Fruit fly (Drosophila melanogaster) whole organism, embryonic: ENCODE measurements around the gene Fer3HCH.
A peak's percentile ranks its signal among the peaks of the same experiment; 100 is the strongest.

ENCODE experiments used
- CG10565 ChIP-seq: fragments of 200-800 bp; sonication (Bioruptor generic); optimal IDR thresholded peaks from 3 replicates; lab custom pipeline; 2016; ENCODE audit warnings: missing biosample characterization, mild to moderate bottlenecking, missing genetic modification characterization
- CG11093 ChIP-seq: fragments of 200-800 bp; sonication (Bioruptor generic); IDR thresholded peaks from 3 replicates; pipeline ENCODE4 v1.3.6; 2022; ENCODE audit warnings: missing biosample characterization, missing genetic modification characterization
- CG11456 ChIP-seq: fragments of 200-800 bp; sonication (Bioruptor generic); IDR thresholded peaks from 3 replicates; pipeline ENCODE4 v1.3.6; 2022; ENCODE audit warnings: missing biosample characterization, missing genetic modification characterization
- CG12659 ChIP-seq: fragments of 200-800 bp; sonication (Bioruptor generic); optimal IDR thresholded peaks from 3 replicates; lab custom pipeline; 2017; ENCODE audit warnings: mild to moderate bottlenecking, missing biosample characterization, missing genetic modification reagents, missing genetic modification characterization
- CG12769 ChIP-seq: fragments of 200-800 bp; sonication (Bioruptor generic); optimal IDR thresholded peaks from 2 replicates; lab custom pipeline; 2019; ENCODE audit warnings: missing biosample characterization, mild to moderate bottlenecking, missing genetic modification characterization, moderate library complexity
- CG12942 ChIP-seq: fragments of 200-800 bp; sonication (Bioruptor generic); optimal IDR thresholded peaks from 3 replicates; lab custom pipeline; 2016; ENCODE audit warnings: missing biosample characterization, missing genetic modification characterization
- CG13287 ChIP-seq: fragments of 200-800 bp; sonication (Bioruptor generic); IDR thresholded peaks from 2 replicates; pipeline ENCODE4 v1.3.6; 2022; ENCODE audit warnings: missing biosample characterization, missing genetic modification characterization; ENCODE audit not compliant: partially characterized antibody
- CG15601 ChIP-seq: fragments of 200-800 bp; sonication (Bioruptor generic); optimal IDR thresholded peaks from 3 replicates; lab custom pipeline; 2019; ENCODE audit warnings: missing biosample characterization, mild to moderate bottlenecking, missing genetic modification characterization, moderate library complexity
- CG2712 ChIP-seq: fragments of 200-800 bp; optimal IDR thresholded peaks from 3 replicates; lab custom pipeline; 2019; ENCODE audit warnings: missing biosample characterization, mild to moderate bottlenecking, missing genetic modification characterization, moderate library complexity
- CG2889 ChIP-seq: fragments of 200-800 bp; sonication (Bioruptor generic); IDR thresholded peaks from 3 replicates; pipeline ENCODE4 v1.3.6; 2022; ENCODE audit warnings: missing biosample characterization, missing genetic modification characterization
- CG30020 ChIP-seq: fragments of 200-800 bp; optimal IDR thresholded peaks from 2 replicates; lab custom pipeline; 2019; ENCODE audit warnings: missing biosample characterization, mild to moderate bottlenecking, missing genetic modification characterization, moderate library complexity
- CG3065 ChIP-seq: fragments of 200-800 bp; sonication (Bioruptor generic); optimal IDR thresholded peaks from 2 replicates; lab custom pipeline; 2016; ENCODE audit warnings: missing biosample characterization, missing genetic modification characterization
- CG32532 ChIP-seq: fragments of 200-800 bp; sonication (Bioruptor generic); IDR thresholded peaks from 2 replicates; pipeline ENCODE4 v1.3.6; 2022; ENCODE audit warnings: missing biosample characterization, missing genetic modification characterization
- CG3838 ChIP-seq: fragments of 200-800 bp; sonication (Bioruptor generic); optimal IDR thresholded peaks from 3 replicates; lab custom pipeline; 2016; ENCODE audit warnings: missing biosample characterization, missing genetic modification characterization
- CG4820 ChIP-seq: fragments of 200-800 bp; sonication (Bioruptor generic); optimal IDR thresholded peaks from 3 replicates; lab custom pipeline; 2016; ENCODE audit warnings: missing biosample characterization, missing genetic modification characterization
- CG6791 ChIP-seq: fragments of 200-800 bp; sonication (Bioruptor generic); IDR thresholded peaks from 3 replicates; pipeline ENCODE4 v1.3.6; 2022; ENCODE audit warnings: missing biosample characterization, missing genetic modification characterization; ENCODE audit not compliant: partially characterized antibody
- CG7372 ChIP-seq: fragments of 200-800 bp; sonication (Bioruptor generic); IDR thresholded peaks from 2 replicates; pipeline ENCODE4 v1.3.6; 2022; ENCODE audit warnings: missing biosample characterization, missing genetic modification characterization
- CG8388 ChIP-seq: fragments of 200-800 bp; sonication (Bioruptor generic); optimal IDR thresholded peaks from 2 replicates; lab custom pipeline; 2019; ENCODE audit warnings: missing biosample characterization, mild to moderate bottlenecking, missing genetic modification characterization, moderate library complexity
- Chrac-16 ChIP-seq: fragments of 200-800 bp; sonication (Bioruptor generic); optimal IDR thresholded peaks from 3 replicates; lab custom pipeline; 2016; ENCODE audit warnings: missing biosample characterization, missing genetic modification characterization
- CkIIα-i1 ChIP-seq: fragments of 200-800 bp; sonication (Bioruptor generic); IDR thresholded peaks from 2 replicates; pipeline ENCODE4 v1.3.6; 2022; ENCODE audit warnings: missing biosample characterization, missing genetic modification characterization
- Dbx ChIP-seq: fragments of 200-800 bp; sonication (Bioruptor generic); IDR thresholded peaks from 3 replicates; pipeline ENCODE4 v1.3.6; 2022; ENCODE audit warnings: missing biosample characterization, missing genetic modification characterization
- E2f1 ChIP-seq: fragments of 200-800 bp; sonication (Bioruptor generic); IDR thresholded peaks from 2 replicates; pipeline ENCODE4 v1.3.6; 2022; ENCODE audit warnings: missing biosample characterization, missing genetic modification characterization
- HmgZ ChIP-seq: fragments of 200-800 bp; sonication (Bioruptor generic); optimal IDR thresholded peaks from 2 replicates; lab custom pipeline; 2018; ENCODE audit warnings: missing biosample characterization, mild to moderate bottlenecking, missing genetic modification characterization
- MTF-1 ChIP-seq: fragments of 200-800 bp; sonication (Bioruptor generic); optimal IDR thresholded peaks from 2 replicates; lab custom pipeline; 2018; ENCODE audit warnings: missing biosample characterization, mild to moderate bottlenecking, missing genetic modification characterization, borderline replicate concordance
- Med ChIP-seq: fragments of 200-800 bp; sonication (Bioruptor generic); peaks from one replicate; lab custom pipeline; 2016; ENCODE audit warnings: missing biosample characterization, missing genetic modification characterization, mild to moderate bottlenecking, inconsistent platforms, moderate library complexity
- Sry-δ ChIP-seq: fragments of 200-800 bp; sonication (Bioruptor generic); optimal IDR thresholded peaks from 2 replicates; lab custom pipeline; 2016; ENCODE audit warnings: missing biosample characterization, missing genetic modification characterization
- TFAM ChIP-seq: fragments of 200-800 bp; sonication (Bioruptor generic); optimal IDR thresholded peaks from 2 replicates; lab custom pipeline; 2017; ENCODE audit warnings: missing biosample characterization, missing genetic modification characterization, inconsistent platforms
- az2 ChIP-seq: fragments of 200-800 bp; sonication (Bioruptor generic); optimal IDR thresholded peaks from 3 replicates; lab custom pipeline; 2016; ENCODE audit warnings: missing biosample characterization, missing genetic modification characterization
- br ChIP-seq: fragments of >200 bp; optimal IDR thresholded peaks from 2 replicates; lab custom pipeline; 2017
- btn ChIP-seq: fragments of 200-800 bp; sonication (Bioruptor generic); optimal IDR thresholded peaks from 2 replicates; lab custom pipeline; 2016; ENCODE audit warnings: missing biosample characterization, missing genetic modification characterization
- cg ChIP-seq: fragments of 200-800 bp; sonication (Bioruptor generic); optimal IDR thresholded peaks from 3 replicates; lab custom pipeline; 2019; ENCODE audit warnings: missing biosample characterization, mild to moderate bottlenecking, missing genetic modification characterization, moderate library complexity
- dpn ChIP-seq, 2 experiments: fragments of 200-800 bp; sonication (Bioruptor generic); optimal IDR thresholded peaks; 3 replicates each; lab custom pipeline; 2016; ENCODE audit warnings: missing biosample characterization in 2 of 2, missing genetic modification characterization in 2 of 2
- en ChIP-seq: fragments of 200-800 bp; sonication (Bioruptor generic); optimal IDR thresholded peaks from 2 replicates; lab custom pipeline; 2016; ENCODE audit warnings: missing biosample characterization, missing genetic modification characterization
- inv ChIP-seq: fragments of 200-800 bp; sonication (Bioruptor generic); IDR thresholded peaks from 2 replicates; pipeline ENCODE4 v1.3.6; 2022; ENCODE audit warnings: missing biosample characterization, missing genetic modification characterization; ENCODE audit not compliant: partially characterized antibody
- kah ChIP-seq: fragments of 200-800 bp; sonication (Bioruptor generic); optimal IDR thresholded peaks from 2 replicates; lab custom pipeline; 2018; ENCODE audit warnings: missing biosample characterization, mild to moderate bottlenecking, missing genetic modification characterization
- mirr ChIP-seq: fragments of 200-800 bp; sonication (Bioruptor generic); optimal IDR thresholded peaks from 3 replicates; lab custom pipeline; 2018; ENCODE audit warnings: missing biosample characterization, mild to moderate bottlenecking, missing genetic modification characterization
- nmo ChIP-seq: fragments of 200-800 bp; sonication (Bioruptor generic); optimal IDR thresholded peaks from 2 replicates; lab custom pipeline; 2018; ENCODE audit warnings: missing biosample characterization, mild to moderate bottlenecking, missing genetic modification characterization, moderate library complexity
- p53 ChIP-seq: fragments of 200-800 bp; sonication (Bioruptor generic); optimal IDR thresholded peaks from 2 replicates; lab custom pipeline; 2016; ENCODE audit warnings: missing biosample characterization, missing genetic modification characterization
- pb ChIP-seq: fragments of 200-800 bp; sonication (Bioruptor generic); optimal IDR thresholded peaks from 3 replicates; lab custom pipeline; 2016; ENCODE audit warnings: missing biosample characterization, missing genetic modification characterization
- pho ChIP-seq: fragments of 200-800 bp; sonication (Bioruptor generic); optimal IDR thresholded peaks from 2 replicates; lab custom pipeline; 2016; ENCODE audit warnings: missing biosample characterization, missing genetic modification characterization
- phol ChIP-seq: fragments of 200-800 bp; sonication (Bioruptor generic); optimal IDR thresholded peaks from 3 replicates; lab custom pipeline; 2018; ENCODE audit warnings: missing biosample characterization, mild to moderate bottlenecking, missing genetic modification characterization, moderate library complexity
- repo ChIP-seq: fragments of 200-800 bp; sonication (Bioruptor generic); optimal IDR thresholded peaks from 2 replicates; lab custom pipeline; 2016; ENCODE audit warnings: missing biosample characterization, missing genetic modification characterization
- slp2 ChIP-seq: fragments of 200-800 bp; sonication (Bioruptor generic); optimal IDR thresholded peaks from 2 replicates; lab custom pipeline; 2016; ENCODE audit warnings: missing biosample characterization, missing genetic modification characterization
- sob ChIP-seq: fragments of 200-800 bp; sonication (Bioruptor generic); IDR thresholded peaks from 2 replicates; pipeline ENCODE4 v1.3.6; 2022; ENCODE audit warnings: missing biosample characterization, missing genetic modification characterization
- tgo ChIP-seq: fragments of 200-800 bp; sonication (Bioruptor generic); IDR thresholded peaks from 3 replicates; pipeline ENCODE4 v1.3.6; 2022; ENCODE audit warnings: missing biosample characterization, missing genetic modification characterization
- tna ChIP-seq: fragments of 200-800 bp; sonication (Bioruptor generic); IDR thresholded peaks from 2 replicates; pipeline ENCODE4 v1.3.6; 2022; ENCODE audit warnings: missing biosample characterization, missing genetic modification characterization; ENCODE audit not compliant: partially characterized antibody
- toy ChIP-seq: fragments of 200-800 bp; sonication (Bioruptor generic); IDR thresholded peaks from 2 replicates; pipeline ENCODE4 v1.3.6; 2022; ENCODE audit warnings: missing biosample characterization, missing genetic modification characterization
- trem ChIP-seq: fragments of 200-800 bp; optimal IDR thresholded peaks from 3 replicates; lab custom pipeline; 2019; ENCODE audit warnings: missing biosample characterization, mild to moderate bottlenecking, missing genetic modification characterization, moderate library complexity
- trh ChIP-seq: fragments of 200-800 bp; sonication (Bioruptor generic); optimal IDR thresholded peaks from 2 replicates; lab custom pipeline; 2016; ENCODE audit warnings: missing biosample characterization, missing genetic modification characterization

The Fer3HCH gene

dm6 chrX:13088025-13088805 lies 19.8 kb downstream of the Fer3HCH start (continued):
- TF ChIP-seq CG12942 (no peak), CG4820 (GFP tag; lab: Kevin White, UChicago) (peak; percentile 14), TFAM (GFP tag; lab: Kevin White, UChicago) (no peak), CG7372 (GFP tag; lab: Robert Waterston, UW) (no peak), E2f1 (GFP tag; lab: Robert Waterston, UW) (no peak), CG8388 (GFP tag; lab: Kevin White, UChicago) (peak; percentile 18), Chrac-16 (no peak), p53 (GFP tag; lab: Kevin White, UChicago) (no peak), CG15601 (peak; percentile 34), pho (GFP tag; lab: Kevin White, UChicago) (no peak), CG2712 (tag; lab: Kevin White, UChicago) (peak; percentile 26), CG11093 (GFP tag; lab: Robert Waterston, UW) (no peak), toy (GFP tag; lab: Robert Waterston, UW) (no peak), trem (no peak)
- TF ChIP-seq, all 482 proteins: peak for 115

DNA sequence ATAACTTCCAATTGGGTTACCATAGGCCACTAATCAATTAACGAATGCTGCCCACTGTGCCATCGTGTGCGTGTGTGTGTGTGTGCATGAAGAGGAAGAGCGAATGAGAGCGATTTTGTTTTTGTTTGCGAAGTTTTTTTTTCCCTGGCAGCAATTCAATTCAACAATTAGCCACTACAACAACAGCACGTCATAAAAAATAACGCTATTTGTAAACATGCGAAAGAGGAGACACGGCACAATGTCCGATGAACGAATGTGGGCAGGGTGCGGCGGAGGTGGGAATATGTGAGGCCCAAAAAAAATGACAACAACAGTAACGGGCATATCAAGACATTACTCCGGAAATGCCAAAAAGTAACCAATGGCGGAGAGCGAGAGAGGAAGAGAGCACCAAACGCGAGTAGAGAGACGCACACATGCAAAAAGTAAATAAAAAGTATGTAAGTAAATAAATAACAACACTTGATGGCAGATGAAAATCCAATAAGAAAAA lies 20.6 kb downstream of the Fer3HCH start:
- TF ChIP-seq kah (GFP tag; lab: Kevin White, UChicago) (no peak), CG11456 (GFP tag; lab: Robert Waterston, UW) (no peak), repo (GFP tag; lab: Kevin White, UChicago) (no peak), CG3065 (GFP tag; lab: Kevin White, UChicago) (no peak), sob (peak; percentile 47; the same call in 1 of the 2 replicates), nmo (GFP tag; lab: Kevin White, UChicago) (no peak), mirr (peak; percentile 84), CG32532 (GFP tag; lab: Robert Waterston, UW) (peak; percentile 44; the same call in 1 of the 2 replicates), CG13287 (GFP tag; lab: Robert Waterston, UW) (0 out of 2 replicates have a peak, but pooled peaks have one; percentile 9), az2 (GFP tag; lab: Kevin White, UChicago) (no peak), HmgZ (tag; lab: Kevin White, UChicago) (peak; percentile 50), Sry-δ (GFP tag; lab: Kevin White, UChicago) (no peak), CG10565 (GFP tag; lab: Kevin White, UChicago) (no peak), br (no peak), inv (GFP tag; lab: Robert Waterston, UW) (no peak), slp2 (no peak), CkIIα-i1 (GFP tag; lab: Robert Waterston, UW) (no peak), tgo (no peak), pb (no peak), CG12942 (no peak), Med (GFP tag; lab: Kevin White, UChicago) (peak; percentile 76), cg (GFP tag; lab: Kevin White, UChicago) (peak; percentile 50), Dbx (0 out of 3 replicates have a peak, but pooled peaks have one; percentile 20), CG3838 (GFP tag; lab: Kevin White, UChicago) (no peak), CG2889 (GFP tag; lab: Robert Waterston, UW) (no peak), phol (no peak), dpn (GFP tag; optimal IDR thresholded peaks at IDR 0.05; lab: Kevin White, UChicago) (no peak), en (no peak), CG30020 (tag; lab: Kevin White, UChicago) (no peak), CG12659 (GFP tag; lab: Kevin White, UChicago) (no peak), tna (GFP tag; lab: Robert Waterston, UW) (no peak), CG6791 (no peak), CG12769 (tag; lab: Kevin White, UChicago) (no peak), btn (GFP tag; lab: Kevin White, UChicago) (no peak), trh (GFP tag; lab: Kevin White, UChicago) (no peak), MTF-1 (no peak)
